Fruit fly (Drosophila melanogaster) whole organism, embryonic: ENCODE results near the gene CG2187.

Experiments
- Ada2b ChIP-seq: fragments of 200-800 bp; sonication (Bioruptor generic); IDR thresholded peaks from 2 replicates; pipeline ENCODE4 v1.3.6; 2022; ENCODE audit warnings: missing biosample characterization, missing genetic modification characterization
- CG10274 ChIP-seq: fragments of 200-800 bp; sonication (Bioruptor generic); optimal IDR thresholded peaks from 3 replicates; lab custom pipeline; 2017; ENCODE audit warnings: missing biosample characterization, mild to moderate bottlenecking, missing genetic modification characterization
- CG10462 ChIP-seq: fragments of 200-800 bp; sonication (Bioruptor generic); optimal IDR thresholded peaks from 2 replicates; lab custom pipeline; 2016; ENCODE audit warnings: missing biosample characterization, missing genetic modification characterization
- CG11560 ChIP-seq: fragments of 200-800 bp; sonication (Bioruptor generic); IDR thresholded peaks from 3 replicates; pipeline ENCODE4 v1.3.6; 2022; ENCODE audit warnings: missing biosample characterization, missing genetic modification characterization
- CG12299 ChIP-seq: fragments of 200-800 bp; sonication (Bioruptor generic); optimal IDR thresholded peaks from 2 replicates; lab custom pipeline; 2018; ENCODE audit warnings: missing biosample characterization, mild to moderate bottlenecking, missing genetic modification characterization
- CG12744 ChIP-seq: fragments of 200-800 bp; sonication (Bioruptor generic); optimal IDR thresholded peaks from 2 replicates; lab custom pipeline; 2016; ENCODE audit warnings: missing biosample characterization, missing genetic modification characterization
- CG14441 ChIP-seq: fragments of 200-800 bp; sonication (Bioruptor generic); IDR thresholded peaks from 2 replicates; pipeline ENCODE4 v1.3.6; 2022; ENCODE audit warnings: missing biosample characterization, missing genetic modification characterization
- CG14860 ChIP-seq: fragments of 200-800 bp; sonication (Bioruptor generic); IDR thresholded peaks from 3 replicates; pipeline ENCODE4 v1.3.6; 2022; ENCODE audit warnings: missing biosample characterization, missing genetic modification characterization; ENCODE audit not compliant: partially characterized antibody
- CG15601 ChIP-seq: fragments of 200-800 bp; sonication (Bioruptor generic); optimal IDR thresholded peaks from 3 replicates; lab custom pipeline; 2019; ENCODE audit warnings: missing biosample characterization, mild to moderate bottlenecking, missing genetic modification characterization, moderate library complexity
- CG16779 ChIP-seq: fragments of 200-800 bp; sonication (Bioruptor generic); IDR thresholded peaks from 2 replicates; pipeline ENCODE4 v1.3.6; 2022; ENCODE audit warnings: missing biosample characterization, missing genetic modification characterization
- CG1832 ChIP-seq: fragments of 200-800 bp; sonication (Bioruptor generic); optimal IDR thresholded peaks from 2 replicates; lab custom pipeline; 2017; ENCODE audit warnings: missing biosample characterization, mild to moderate bottlenecking, missing genetic modification characterization, inconsistent platforms
- CG2202 ChIP-seq: fragments of 200-800 bp; sonication (Bioruptor generic); optimal IDR thresholded peaks from 2 replicates; lab custom pipeline; 2018; ENCODE audit warnings: missing biosample characterization, mild to moderate bottlenecking, missing genetic modification characterization
- CG2712 ChIP-seq: fragments of 200-800 bp; optimal IDR thresholded peaks from 3 replicates; lab custom pipeline; 2019; ENCODE audit warnings: missing biosample characterization, mild to moderate bottlenecking, missing genetic modification characterization, moderate library complexity
- CG3726 ChIP-seq: fragments of 200-800 bp; sonication (Bioruptor generic); IDR thresholded peaks from 3 replicates; pipeline ENCODE4, ENCODE4 v1.3.6; 2022; ENCODE audit warnings: missing biosample characterization, missing genetic modification characterization
- CG5245 ChIP-seq: fragments of 200-800 bp; sonication (Bioruptor generic); optimal IDR thresholded peaks from 3 replicates; lab custom pipeline; 2016; ENCODE audit warnings: missing biosample characterization, missing genetic modification characterization
- CG6854 ChIP-seq: fragments of 200-800 bp; sonication (Bioruptor generic); optimal IDR thresholded peaks from 3 replicates; lab custom pipeline; 2017; ENCODE audit warnings: missing biosample characterization, mild to moderate bottlenecking, missing genetic modification characterization
- CG8089 ChIP-seq: fragments of 200-800 bp; sonication (Bioruptor generic); optimal IDR thresholded peaks from 3 replicates; lab custom pipeline; 2016; ENCODE audit warnings: missing biosample characterization, missing genetic modification characterization
- CG8281 ChIP-seq: fragments of 200-800 bp; sonication (Bioruptor generic); optimal IDR thresholded peaks from 2 replicates; lab custom pipeline; 2018; ENCODE audit warnings: missing biosample characterization, mild to moderate bottlenecking, missing genetic modification characterization, moderate library complexity
- Deaf1 ChIP-seq: fragments of 200-800 bp; optimal IDR thresholded peaks from 3 replicates; lab custom pipeline; 2019; ENCODE audit warnings: missing biosample characterization, mild to moderate bottlenecking, missing genetic modification characterization, moderate library complexity
- Gsc ChIP-seq: fragments of 200-800 bp; sonication (Bioruptor generic); IDR thresholded peaks from 2 replicates; pipeline ENCODE4 v1.3.6; 2022; ENCODE audit warnings: missing biosample characterization, missing genetic modification characterization
- Hand ChIP-seq: fragments of 200-800 bp; sonication (Bioruptor generic); optimal IDR thresholded peaks from 2 replicates; lab custom pipeline; 2017; ENCODE audit warnings: mild to moderate bottlenecking, missing biosample characterization, missing genetic modification reagents, missing genetic modification characterization
- Kr ChIP-seq: fragments of 200-800 bp; sonication (Bioruptor generic); optimal IDR thresholded peaks from 2 replicates; lab custom pipeline; 2017; ENCODE audit warnings: missing biosample characterization, mild to moderate bottlenecking, missing genetic modification characterization
- MTF-1 ChIP-seq: fragments of 200-800 bp; sonication (Bioruptor generic); optimal IDR thresholded peaks from 2 replicates; lab custom pipeline; 2018; ENCODE audit warnings: missing biosample characterization, mild to moderate bottlenecking, missing genetic modification characterization, borderline replicate concordance
- Med ChIP-seq: fragments of 200-800 bp; sonication (Bioruptor generic); peaks from one replicate; lab custom pipeline; 2016; ENCODE audit warnings: missing biosample characterization, missing genetic modification characterization, mild to moderate bottlenecking, inconsistent platforms, moderate library complexity
- NK7.1 ChIP-seq: fragments of 200-800 bp; sonication (Bioruptor generic); optimal IDR thresholded peaks from 3 replicates; lab custom pipeline; 2016; ENCODE audit warnings: missing biosample characterization, missing genetic modification characterization
- NfI ChIP-seq: fragments of 200-800 bp; sonication (Bioruptor generic); optimal IDR thresholded peaks from 3 replicates; lab custom pipeline; 2018; ENCODE audit warnings: missing biosample characterization, mild to moderate bottlenecking, missing genetic modification characterization, moderate library complexity
- Optix ChIP-seq: fragments of 200-800 bp; sonication (Bioruptor generic); IDR thresholded peaks from 3 replicates; pipeline ENCODE4 v1.3.6; 2022; ENCODE audit warnings: missing biosample characterization, missing genetic modification characterization
- Ptx1 ChIP-seq: fragments of 200-800 bp; sonication (Bioruptor generic); IDR thresholded peaks from 2 replicates; pipeline ENCODE4 v1.3.6; 2022; ENCODE audit warnings: missing biosample characterization, missing genetic modification characterization
- TFAM ChIP-seq: fragments of 200-800 bp; sonication (Bioruptor generic); optimal IDR thresholded peaks from 2 replicates; lab custom pipeline; 2017; ENCODE audit warnings: missing biosample characterization, missing genetic modification characterization, inconsistent platforms
- al ChIP-seq: fragments of 200-800 bp; sonication (Bioruptor generic); IDR thresholded peaks from 2 replicates; pipeline ENCODE4 v1.3.6; 2022; ENCODE audit warnings: missing biosample characterization, missing genetic modification characterization
- ato ChIP-seq: fragments of 200-800 bp; sonication (Bioruptor generic); IDR thresholded peaks from 2 replicates; pipeline ENCODE4 v1.3.6; 2022; ENCODE audit warnings: missing biosample characterization, missing genetic modification characterization; ENCODE audit not compliant: partially characterized antibody
- bsh ChIP-seq, 2 experiments: fragments of 200-800 bp; sonication (Bioruptor generic); optimal IDR thresholded peaks; 2 replicates each; lab custom pipeline; 2017 to 2018; ENCODE audit warnings: mild to moderate bottlenecking in 2 of 2, missing biosample characterization in 2 of 2, missing genetic modification characterization in 2 of 2, moderate library complexity in 1 of 2
- fru ChIP-seq: fragments of >200 bp; optimal IDR thresholded peaks from 2 replicates; lab custom pipeline; 2017
- h ChIP-seq: fragments of >200 bp; optimal IDR thresholded peaks from 2 replicates; lab custom pipeline; 2017
- hb ChIP-seq: fragments of 200-800 bp; sonication (Bioruptor generic); IDR thresholded peaks from 3 replicates; pipeline ENCODE4 v1.3.6; 2022; ENCODE audit warnings: missing biosample characterization, missing genetic modification characterization; ENCODE audit not compliant: partially characterized antibody
- hbn ChIP-seq: fragments of 200-800 bp; sonication (Bioruptor generic); IDR thresholded peaks from 2 replicates; pipeline ENCODE4 v1.3.6; 2022; ENCODE audit warnings: missing biosample characterization, missing genetic modification characterization; ENCODE audit not compliant: partially characterized antibody
- kni ChIP-seq: fragments of 200-800 bp; sonication (Bioruptor generic); optimal IDR thresholded peaks from 3 replicates; lab custom pipeline; 2017; ENCODE audit warnings: mild to moderate bottlenecking, missing biosample characterization, missing genetic modification reagents, missing genetic modification characterization
- lmd ChIP-seq: fragments of 200-800 bp; sonication (Bioruptor generic); IDR thresholded peaks from 2 replicates; pipeline ENCODE4 v1.3.6; 2022; ENCODE audit warnings: missing biosample characterization, missing genetic modification characterization
- lov ChIP-seq, 2 experiments: fragments of 200-800 bp in 1 of 2; fragments of >200 bp in 1 of 2; sonication (Bioruptor generic) in 1 of 2; IDR thresholded peaks in 1 of 2; optimal IDR thresholded peaks in 1 of 2; 2 replicates in 1 of 2; 3 replicates in 1 of 2; pipeline versions ENCODE4 v1.3.6 to Lab custom; 2017 to 2022; ENCODE audit warnings: missing biosample characterization in 1 of 2, missing genetic modification characterization in 1 of 2
- odd ChIP-seq: fragments of 200-800 bp; sonication (Bioruptor generic); optimal IDR thresholded peaks from 2 replicates; lab custom pipeline; 2017; ENCODE audit warnings: missing biosample characterization, mild to moderate bottlenecking, missing genetic modification characterization
- pan ChIP-seq, 4 experiments: fragments of >200 bp in 3 of 4; fragments of 200-800 bp in 1 of 4; sonication (Bioruptor generic) in 1 of 4; optimal IDR thresholded peaks in 3 of 4; IDR thresholded peaks in 1 of 4; 2 replicates each; pipeline versions ENCODE4 v1.3.6 to Lab custom; 2017 to 2022; ENCODE audit warnings: missing biosample characterization in 2 of 4, missing genetic modification characterization in 2 of 4, mixed read lengths in 1 of 4
- pb ChIP-seq: fragments of 200-800 bp; sonication (Bioruptor generic); optimal IDR thresholded peaks from 3 replicates; lab custom pipeline; 2016; ENCODE audit warnings: missing biosample characterization, missing genetic modification characterization
- pros ChIP-seq: fragments of 200-800 bp; sonication (Bioruptor generic); optimal IDR thresholded peaks from 3 replicates; lab custom pipeline; 2019; ENCODE audit warnings: missing biosample characterization, mild to moderate bottlenecking, missing genetic modification characterization, moderate library complexity
- row ChIP-seq: fragments of 200-800 bp; sonication (Bioruptor generic); IDR thresholded peaks from 3 replicates; pipeline ENCODE4 v1.3.6; 2022; ENCODE audit warnings: missing biosample characterization, missing genetic modification characterization
- sd ChIP-seq: fragments of 200-800 bp; sonication (Bioruptor generic); optimal IDR thresholded peaks from 3 replicates; lab custom pipeline; 2018; ENCODE audit warnings: missing biosample characterization, mild to moderate bottlenecking, missing genetic modification characterization, moderate library complexity
- sug ChIP-seq: fragments of 200-800 bp; optimal IDR thresholded peaks from 2 replicates; lab custom pipeline; 2019; ENCODE audit warnings: missing biosample characterization, mild to moderate bottlenecking, missing genetic modification characterization, moderate library complexity
- trem ChIP-seq: fragments of 200-800 bp; optimal IDR thresholded peaks from 3 replicates; lab custom pipeline; 2019; ENCODE audit warnings: missing biosample characterization, mild to moderate bottlenecking, missing genetic modification characterization, moderate library complexity
- tx ChIP-seq: fragments of 200-800 bp; sonication (Bioruptor generic); optimal IDR thresholded peaks from 2 replicates; lab custom pipeline; 2016; ENCODE audit warnings: missing biosample characterization, missing genetic modification characterization
- vvl ChIP-seq: fragments of 200-800 bp; sonication (Bioruptor generic); IDR thresholded peaks from 2 replicates; pipeline ENCODE4 v1.3.6; 2022; ENCODE audit warnings: missing biosample characterization, missing genetic modification characterization
- yki ChIP-seq: fragments of >200 bp; optimal IDR thresholded peaks from 3 replicates; lab custom pipeline; 2018
- zfh2 ChIP-seq: fragments of 200-800 bp; sonication (Bioruptor generic); optimal IDR thresholded peaks from 2 replicates; lab custom pipeline; 2016; ENCODE audit warnings: missing biosample characterization, missing genetic modification characterization

The CG2187 gene

dm6 chr3R:31741278-31741677 lies 17.2 kb downstream of the CG2187 start (continued):
- TF ChIP-seq CG15601 = no peak
- TF ChIP-seq zfh2 (GFP tag; lab: Kevin White, UChicago) = no peak
- no peak for TF ChIP-seq CG8089 (GFP tag; lab: Kevin White, UChicago)
- TF ChIP-seq CG2712 (tag; lab: Kevin White, UChicago) = no peak
- no peak for TF ChIP-seq lov (optimal IDR thresholded peaks at IDR 0.05; lab: Kevin White, UChicago)
- no peak for TF ChIP-seq lov (GFP tag; IDR thresholded peaks at IDR 0.05; lab: Robert Waterston, UW)
- TF ChIP-seq vvl = peak; percentile 44; the same call in 1 of the 2 replicates
- no peak for TF ChIP-seq odd (GFP tag; lab: Kevin White, UChicago)
- no peak for TF ChIP-seq al (GFP tag; lab: Robert Waterston, UW)
- no peak for TF ChIP-seq CG3726 (GFP tag; lab: Robert Waterston, UW)
- TF ChIP-seq CG5245 (GFP tag; lab: Kevin White, UChicago) = no peak
- TF ChIP-seq lmd (GFP tag; lab: Robert Waterston, UW) = no peak
- TF ChIP-seq CG6854 = no peak
- no peak for TF ChIP-seq kni
- TF ChIP-seq CG16779 (GFP tag; lab: Robert Waterston, UW) = no peak
- no peak for TF ChIP-seq h
- peak; percentile 20; the same call in 1 of the 3 replicates for TF ChIP-seq row (GFP tag; lab: Robert Waterston, UW)
- no peak for TF ChIP-seq fru (lab: Kevin White, UChicago)
- TF ChIP-seq CG14860 = no peak
- TF ChIP-seq CG14441 (GFP tag; lab: Robert Waterston, UW) = no peak
- TF ChIP-seq hb (GFP tag; lab: Robert Waterston, UW) = no peak
- TF ChIP-seq MTF-1 (GFP tag; lab: Kevin White, UChicago) = no peak
- no peak for TF ChIP-seq CG11560 (tag; lab: Robert Waterston, UW)
- TF ChIP-seq Ptx1 (GFP tag; lab: Robert Waterston, UW) = 0 out of 2 replicates have a peak, but pooled peaks have one; percentile 11
- TF ChIP-seq sug (tag; lab: Kevin White, UChicago) = no peak
- no peak for TF ChIP-seq pros (GFP tag; lab: Kevin White, UChicago)
- TF ChIP-seq CG12744 (GFP tag; lab: Kevin White, UChicago) = no peak
- TF ChIP-seq CG8281 = no peak
- peak in 1 of 2 experiments; percentile 13 for TF ChIP-seq bsh (GFP tag; optimal IDR thresholded peaks at IDR 0.05; lab: Kevin White, UChicago)
- no peak for TF ChIP-seq ato
- TF ChIP-seq Optix = no peak
- TF ChIP-seq tx (GFP tag; lab: Kevin White, UChicago) = no peak
- no peak for TF ChIP-seq trem (tag; lab: Kevin White, UChicago)
- TF ChIP-seq pan (optimal IDR thresholded peaks at IDR 0.05; lab: Kevin White, UChicago) = no peak
- TF ChIP-seq pan (GFP tag; optimal IDR thresholded peaks at IDR 0.05 in 1 of 2, IDR thresholded peaks at IDR 0.05 in 1 of 2) = peak in 1 of 2 experiments; percentile 19
- no peak for TF ChIP-seq sd
- no peak for TF ChIP-seq pb (GFP tag; lab: Kevin White, UChicago)
- no peak for TF ChIP-seq NK7.1 (GFP tag; lab: Kevin White, UChicago)
- TF ChIP-seq NfI (GFP tag; lab: Kevin White, UChicago) = no peak
- TF ChIP-seq CG10274 (GFP tag; lab: Kevin White, UChicago) = no peak
- no peak for TF ChIP-seq CG1832 (GFP tag; lab: Kevin White, UChicago)
- TF ChIP-seq hbn = no peak
- peak; percentile 37 for TF ChIP-seq Med (GFP tag; lab: Kevin White, UChicago)
- no peak for TF ChIP-seq Gsc (GFP tag; lab: Robert Waterston, UW)
- no peak for TF ChIP-seq Ada2b (GFP tag; lab: Robert Waterston, UW)
- peak; percentile 21 for TF ChIP-seq Deaf1 (tag; lab: Kevin White, UChicago)
- TF ChIP-seq CG12299 = no peak
- no peak for TF ChIP-seq Hand
- no peak for TF ChIP-seq yki (lab: Kevin White, UChicago)
- no peak for TF ChIP-seq CG10462 (GFP tag; lab: Kevin White, UChicago)
- TF ChIP-seq CG2202 = no peak
- TF ChIP-seq Kr (GFP tag; lab: Kevin White, UChicago) = no peak
- no peak for TF ChIP-seq TFAM
